Fruit fly (Drosophila melanogaster) whole organism, wandering third instar larva: ENCODE data around the gene CG5326.

Experiments used
- ey ChIP-seq: fragments of 200-800 bp; sonication (Bioruptor generic); optimal IDR thresholded peaks from 2 replicates; lab custom pipeline; 2016; ENCODE audit warnings: missing biosample characterization, missing genetic modification characterization
- foxo ChIP-seq, 2 experiments: fragments of 200-800 bp; sonication (Bioruptor generic); optimal IDR thresholded peaks; 2 replicates in 1 of 2; 3 replicates in 1 of 2; lab custom pipeline; 2016 to 2017; ENCODE audit warnings: missing biosample characterization in 2 of 2, missing genetic modification characterization in 2 of 2
- jim ChIP-seq: fragments of 175-275, 200-325 bp; sonication (Bioruptor generic); optimal IDR thresholded peaks from 2 replicates; lab custom pipeline; 2016; ENCODE audit warnings: missing biosample characterization, mild to moderate bottlenecking, missing genetic modification characterization
- pan ChIP-seq: fragments of >200 bp; optimal IDR thresholded peaks from 2 replicates; lab custom pipeline; 2017
- usp ChIP-seq: fragments of >200 bp; optimal IDR thresholded peaks from 2 replicates; lab custom pipeline; 2017; ENCODE audit warnings: missing biosample characterization, missing genetic modification characterization

DNA sequence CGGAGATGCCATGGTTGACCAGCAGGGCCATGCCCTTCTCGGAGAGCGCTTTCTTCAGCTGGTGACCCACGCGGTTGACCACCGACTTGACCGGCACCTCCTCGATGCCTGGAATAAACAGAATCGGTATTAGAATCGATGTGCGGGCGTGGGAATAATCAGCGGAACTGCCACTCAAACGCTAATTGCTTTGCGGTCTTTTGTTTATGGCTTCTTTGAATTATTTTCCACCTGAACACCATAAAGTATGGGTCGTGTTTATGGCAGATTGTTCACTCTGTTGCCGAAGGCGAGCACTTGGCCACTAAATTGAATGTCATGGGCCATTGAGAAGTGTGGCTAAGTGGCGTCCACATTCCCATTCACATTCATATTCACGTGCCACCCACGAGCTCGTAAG, 17.7 kb downstream of the CG5326 start:
- TF ChIP-seq pan (lab: Kevin White, UChicago) = no peak
- no peak for TF ChIP-seq usp (GFP tag; lab: Kevin White, UChicago)
- TF ChIP-seq foxo (GFP tag; optimal IDR thresholded peaks at IDR 0.05; lab: Kevin White, UChicago) = no peak
- no peak for TF ChIP-seq jim
- no peak for TF ChIP-seq ey
